Fruit fly (Drosophila melanogaster): ENCODE data around the gene CG14260.

Gene CG14260

dm6 chr3R:27288202-27289135 lies 23.2 kb downstream of the CG14260 start, which contains the start of the genes bigmax and Hmu (continued):
- peak; percentile 78 for TF ChIP-seq nerfin-1 (tag; optimal IDR thresholded peaks at IDR 0.05)
- TF ChIP-seq CG9932 (GFP tag; IDR thresholded peaks at IDR 0.05), result peak; percentile 93
- peak; percentile 26 to 78 for TF ChIP-seq bsh (GFP tag; optimal IDR thresholded peaks at IDR 0.05)
- peak; percentile 82 for TF ChIP-seq CG4820 (GFP tag; optimal IDR thresholded peaks at IDR 0.05)
- peak; percentile 21; the same call in 1 of the 2 replicates for TF ChIP-seq Lim3 (GFP tag; IDR thresholded peaks at IDR 0.05)
- peak; percentile 75 for TF ChIP-seq tgo (GFP tag; IDR thresholded peaks at IDR 0.05)
- peak; percentile 76 for TF ChIP-seq B-H2 (GFP tag; optimal IDR thresholded peaks at IDR 0.05)
- TF ChIP-seq bigmax (GFP tag; optimal IDR thresholded peaks at IDR 0.05), result no peak
- TF ChIP-seq HmgZ (tag; optimal IDR thresholded peaks at IDR 0.05), result peak; percentile 89
- peak; percentile 87 for TF ChIP-seq PHDP (tag; optimal IDR thresholded peaks at IDR 0.05)
- TF ChIP-seq Gsc (GFP tag; IDR thresholded peaks at IDR 0.05), result no peak
- TF ChIP-seq CG3847 (GFP tag; IDR thresholded peaks at IDR 0.05), result peak; percentile 89
- peak; percentile 62 for TF ChIP-seq gsb-n (tag; optimal IDR thresholded peaks at IDR 0.05)
- peak; percentile 87 for TF ChIP-seq Chrac-16 (GFP tag; optimal IDR thresholded peaks at IDR 0.05)
- TF ChIP-seq Optix (GFP tag; IDR thresholded peaks at IDR 0.05), result peak; percentile 74; the same call in 2 of the 3 replicates
- TF ChIP-seq CG2678 (tag; optimal IDR thresholded peaks at IDR 0.05), result peak; percentile 81
- TF ChIP-seq tio (GFP tag; optimal IDR thresholded peaks at IDR 0.05), result no peak
- TF ChIP-seq Xrp1 (GFP tag; IDR thresholded peaks at IDR 0.05), result peak; percentile 87
- peak; percentile 77 for TF ChIP-seq Atf6 (GFP tag; IDR thresholded peaks at IDR 0.05)
- peak; percentile 79 for TF ChIP-seq CG9215 (GFP tag; IDR thresholded peaks at IDR 0.05)
- peak; percentile 48; the same call in 1 of the 2 replicates for TF ChIP-seq danr (GFP tag; IDR thresholded peaks at IDR 0.05)
- TF ChIP-seq org-1 (GFP tag; optimal IDR thresholded peaks at IDR 0.05), result no peak
- TF ChIP-seq stc (GFP tag; IDR thresholded peaks at IDR 0.05), result peak; percentile 78
- peak; percentile 79 for TF ChIP-seq al (GFP tag; IDR thresholded peaks at IDR 0.05)
- peak; percentile 64 for TF ChIP-seq seq (GFP tag; IDR thresholded peaks at IDR 0.05)
- TF ChIP-seq dmrt99B (tag; optimal IDR thresholded peaks at IDR 0.05), result peak; percentile 66
- peak; percentile 89 for TF ChIP-seq MESR4 (GFP tag; optimal IDR thresholded peaks at IDR 0.05)
- TF ChIP-seq sr (GFP tag; IDR thresholded peaks at IDR 0.05), result peak; percentile 45; the same call in 1 of the 3 replicates
- peak; percentile 50 for TF ChIP-seq gcm2 (GFP tag; optimal IDR thresholded peaks at IDR 0.05)
- TF ChIP-seq Mrtf (GFP tag; IDR thresholded peaks at IDR 0.05), result peak; percentile 73
- TF ChIP-seq CG1024 (GFP tag; IDR thresholded peaks at IDR 0.05), result peak; percentile 63; the same call in 1 of the 2 replicates
- peak; percentile 13 for TF ChIP-seq nom (GFP tag; optimal IDR thresholded peaks at IDR 0.05)
- TF ChIP-seq zfh2 (GFP tag; optimal IDR thresholded peaks at IDR 0.05), result peak; percentile 93
- peak; percentile 74 for TF ChIP-seq ara (GFP tag; IDR thresholded peaks at IDR 0.05)
- TF ChIP-seq CG6254 (GFP tag; optimal IDR thresholded peaks at IDR 0.05), result no peak
- TF ChIP-seq Meics (GFP tag; optimal IDR thresholded peaks at IDR 0.05), result peak; percentile 74
- TF ChIP-seq bcd (GFP tag; optimal IDR thresholded peaks at IDR 0.05), result peak; percentile 73
- TF ChIP-seq ase (GFP tag; IDR thresholded peaks at IDR 0.05), result peak; percentile 80
- peak; percentile 84 for TF ChIP-seq maf-S (GFP tag; optimal IDR thresholded peaks at IDR 0.05)
- TF ChIP-seq ken (GFP tag; IDR thresholded peaks at IDR 0.05), result peak; percentile 85
- peak; percentile 89 for TF ChIP-seq gem (tag; optimal IDR thresholded peaks at IDR 0.05)
- TF ChIP-seq Trl (optimal IDR thresholded peaks at IDR 0.05), result no peak
- TF ChIP-seq Trl (GFP tag; optimal IDR thresholded peaks at IDR 0.05), result peak; percentile 86
- TF ChIP-seq gsb (GFP tag; IDR thresholded peaks at IDR 0.05), result 0 out of 2 replicates have a peak, but pooled peaks have one; percentile 48
- no peak for TF ChIP-seq CG4360 (GFP tag; IDR thresholded peaks at IDR 0.05)
- peak; percentile 53 for TF ChIP-seq ro (GFP tag; IDR thresholded peaks at IDR 0.05)
- peak; percentile 59 for TF ChIP-seq trh (GFP tag; optimal IDR thresholded peaks at IDR 0.05)
- TF ChIP-seq zen (tag; optimal IDR thresholded peaks at IDR 0.05), result peak; percentile 66
- TF ChIP-seq Sox102F (GFP tag; optimal IDR thresholded peaks at IDR 0.05), result peak; percentile 83
- peak; percentile 92 for TF ChIP-seq CHES-1-like (GFP tag; optimal IDR thresholded peaks at IDR 0.05)
